Fruit fly (Drosophila melanogaster): ENCODE data around the gene GMF.
A peak's percentile ranks its signal among the peaks of the same experiment; 100 is the strongest.

The GMF gene

DNA sequence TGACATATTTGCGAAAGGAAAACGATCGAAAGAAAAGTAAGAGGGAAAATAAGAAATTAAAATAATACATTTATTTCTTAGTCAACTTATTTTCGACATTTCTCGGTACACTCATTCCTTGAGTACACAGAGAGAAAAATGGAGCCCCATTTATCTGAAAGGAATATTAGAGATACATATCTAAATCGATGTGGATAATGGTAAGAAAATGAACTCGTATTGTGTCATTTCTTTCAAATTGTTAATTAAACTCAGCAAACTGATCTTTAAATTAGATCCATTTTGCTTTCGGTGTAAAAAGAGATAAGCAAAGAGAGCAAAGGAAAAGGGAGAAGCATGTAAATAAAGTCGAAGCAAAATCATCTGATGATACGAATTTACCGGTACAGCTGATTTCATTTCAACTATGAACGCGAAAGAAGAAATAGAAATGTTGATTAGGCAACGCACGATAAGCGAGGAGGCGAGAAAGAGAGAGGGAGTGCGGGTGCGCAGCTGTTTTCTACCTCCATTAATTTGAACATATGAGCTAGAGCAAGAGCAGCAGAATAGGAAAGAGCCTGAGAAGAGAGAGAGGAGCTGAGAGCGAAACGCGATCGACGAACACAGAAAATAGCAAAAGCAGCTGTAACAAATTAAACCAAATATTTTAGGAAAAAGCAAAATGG lies 16.9 kb downstream of the GMF start (continued):
- no peak for TF ChIP-seq rib (GFP tag; IDR thresholded peaks at IDR 0.05)
- TF ChIP-seq org-1 (GFP tag; optimal IDR thresholded peaks at IDR 0.05), result peak; percentile 69
- no peak for TF ChIP-seq sob (GFP tag; IDR thresholded peaks at IDR 0.05)
- peak; percentile 63 for TF ChIP-seq Neu2 (GFP tag; optimal IDR thresholded peaks at IDR 0.05; ENCODE audit: borderline replicate concordance)
- peak; percentile 67 for TF ChIP-seq en (GFP tag; optimal IDR thresholded peaks at IDR 0.05)
- no peak for TF ChIP-seq CG16779 (GFP tag; IDR thresholded peaks at IDR 0.05)
- TF ChIP-seq CG9932 (GFP tag; IDR thresholded peaks at IDR 0.05), result no peak
- TF ChIP-seq H15 (GFP tag; IDR thresholded peaks at IDR 0.05), result no peak
- TF ChIP-seq HLHmδ (GFP tag; optimal IDR thresholded peaks at IDR 0.05), result no peak
- TF ChIP-seq pan (optimal IDR thresholded peaks at IDR 0.05), result no peak
- no peak for TF ChIP-seq pan (GFP tag; optimal IDR thresholded peaks at IDR 0.05 in 1 of 2, IDR thresholded peaks at IDR 0.05 in 1 of 2)
- TF ChIP-seq CG43689 (GFP tag; IDR thresholded peaks at IDR 0.05), result no peak
- TF ChIP-seq Oli (tag; optimal IDR thresholded peaks at IDR 0.05), result peak; percentile 91
- TF ChIP-seq gcm2 (GFP tag; optimal IDR thresholded peaks at IDR 0.05), result peak; percentile 32
- no peak for TF ChIP-seq hb (GFP tag; IDR thresholded peaks at IDR 0.05; ENCODE audit: partially characterized antibody)
- TF ChIP-seq CG10267 (tag; optimal IDR thresholded peaks at IDR 0.05), result peak; percentile 79
- peak; percentile 81 for TF ChIP-seq CG2875 (GFP tag; optimal IDR thresholded peaks at IDR 0.05)
- TF ChIP-seq Max (GFP tag; optimal IDR thresholded peaks at IDR 0.05), result peak; percentile 85
- no peak for TF ChIP-seq Atf6 (GFP tag; IDR thresholded peaks at IDR 0.05)
- no peak for TF ChIP-seq CG10959 (GFP tag; IDR thresholded peaks at IDR 0.05)
- TF ChIP-seq lmd (GFP tag; IDR thresholded peaks at IDR 0.05), result no peak
- no peak for TF ChIP-seq Hey (tag; optimal IDR thresholded peaks at IDR 0.05)
- TF ChIP-seq Atf3 (GFP tag; optimal IDR thresholded peaks at IDR 0.05), result peak; percentile 74
- peak; percentile 85 for TF ChIP-seq slp2 (GFP tag; optimal IDR thresholded peaks at IDR 0.05)
- TF ChIP-seq Nf-YB (GFP tag; optimal IDR thresholded peaks at IDR 0.05), result peak; percentile 63
- TF ChIP-seq Doc3 (GFP tag; IDR thresholded peaks at IDR 0.05; ENCODE audit: partially characterized antibody), result no peak
- peak; percentile 71 for TF ChIP-seq CG18011 (GFP tag; optimal IDR thresholded peaks at IDR 0.05)
- TF ChIP-seq CG1602 (GFP tag; optimal IDR thresholded peaks at IDR 0.05), result peak; percentile 86
- peak; percentile 32 for TF ChIP-seq CG7928 (GFP tag; optimal IDR thresholded peaks at IDR 0.05)
- TF ChIP-seq bowl (GFP tag; IDR thresholded peaks at IDR 0.05), result no peak
- peak; percentile 67 for TF ChIP-seq MTF-1 (GFP tag; optimal IDR thresholded peaks at IDR 0.05; ENCODE audit: borderline replicate concordance)
- TF ChIP-seq fu2 (GFP tag; optimal IDR thresholded peaks at IDR 0.05), result peak; percentile 80
- peak; percentile 81 for TF ChIP-seq Atf-2 (GFP tag; optimal IDR thresholded peaks at IDR 0.05)
- TF ChIP-seq CG1024 (GFP tag; IDR thresholded peaks at IDR 0.05), result no peak
- peak; percentile 91 for TF ChIP-seq CoRest (tag; optimal IDR thresholded peaks at IDR 0.05)
- peak; percentile 84 for TF ChIP-seq CG18476 (GFP tag; optimal IDR thresholded peaks at IDR 0.05)
- TF ChIP-seq CG10209 (GFP tag; optimal IDR thresholded peaks at IDR 0.05), result peak; percentile 82
- TF ChIP-seq CG15601 (tag; optimal IDR thresholded peaks at IDR 0.05), result peak; percentile 75
- peak; percentile 78 for TF ChIP-seq CG4282 (GFP tag; optimal IDR thresholded peaks at IDR 0.05)
- peak; percentile 64 for TF ChIP-seq CG10462 (GFP tag; optimal IDR thresholded peaks at IDR 0.05)
- peak; percentile 80 for TF ChIP-seq CG18619 (GFP tag; optimal IDR thresholded peaks at IDR 0.05)
- TF ChIP-seq phol (tag; optimal IDR thresholded peaks at IDR 0.05), result peak; percentile 92
- no peak for TF ChIP-seq z (GFP tag; IDR thresholded peaks at IDR 0.05)
- peak; percentile 85 for TF ChIP-seq CG10147 (GFP tag; optimal IDR thresholded peaks at IDR 0.05)
- TF ChIP-seq Stat92E (GFP tag; optimal IDR thresholded peaks at IDR 0.05), result no peak
- no peak for TF ChIP-seq ro (GFP tag; IDR thresholded peaks at IDR 0.05)
- TF ChIP-seq BtbVII (GFP tag; optimal IDR thresholded peaks at IDR 0.05), result peak; percentile 79
- peak; percentile 86 to 97 for TF ChIP-seq Pdp1 (GFP tag; optimal IDR thresholded peaks at IDR 0.05)
- no peak for TF ChIP-seq CG6689 (GFP tag; IDR thresholded peaks at IDR 0.05)
- TF ChIP-seq Fer2 (tag; optimal IDR thresholded peaks at IDR 0.05), result peak; percentile 58

Data from whole organism, embryonic.